Worm (Caenorhabditis elegans) whole organism, L1 larva: ENCODE data around the gene tag-65.
A peak's percentile ranks its signal among the peaks of the same experiment; 100 is the strongest.

Experiments
- C04F5.9 ChIP-seq: sonication (generic microtip); optimal IDR thresholded peaks from 2 replicates; lab custom pipeline; 2016; ENCODE audit warnings: missing genetic modification characterization, missing compliant biosample characterization
- F16B12.6 ChIP-seq: fragments of 150-350 bp; optimal IDR thresholded peaks from 2 replicates; lab custom pipeline; 2014; ENCODE audit warnings: missing biosample characterization, missing genetic modification characterization
- alr-1 ChIP-seq: fragments of 200-800 bp; sonication (Bioruptor generic); optimal IDR thresholded peaks from 2 replicates; lab custom pipeline; 2018; ENCODE audit warnings: borderline replicate concordance, mild to moderate bottlenecking, missing genetic modification characterization, missing compliant biosample characterization
- ama-1 ChIP-seq: fragments of 150-350 bp; optimal IDR thresholded peaks from 2 replicates; lab custom pipeline; 2014
- ceh-63 ChIP-seq: fragments of 200-800 bp; sonication (Bioruptor generic); optimal IDR thresholded peaks from 2 replicates; lab custom pipeline; 2018; ENCODE audit warnings: mild to moderate bottlenecking, missing genetic modification characterization, missing compliant biosample characterization
- ceh-8 ChIP-seq: fragments of 200-800 bp; sonication (Bioruptor generic); optimal IDR thresholded peaks from 2 replicates; lab custom pipeline; 2018; ENCODE audit warnings: mild to moderate bottlenecking, missing genetic modification characterization, moderate library complexity, missing compliant biosample characterization
- ceh-82 ChIP-seq, 3 experiments: fragments of 150-350 bp in 1 of 3; sonication (generic microtip) in 2 of 3; optimal IDR thresholded peaks; 2 replicates each; lab custom pipeline; 2014 to 2017; ENCODE audit warnings: missing biosample characterization in 3 of 3, missing genetic modification characterization in 3 of 3
- ces-1 ChIP-seq: fragments of 150-350 bp; optimal IDR thresholded peaks from 2 replicates; lab custom pipeline; 2014; ENCODE audit warnings: missing biosample characterization, missing genetic modification reagents, missing genetic modification characterization
- dpl-1 ChIP-seq, 3 experiments: fragments of 150-350 bp in 2 of 3; sonication (generic microtip) in 1 of 3; optimal IDR thresholded peaks; 2 replicates each; lab custom pipeline; 2014 to 2017; ENCODE audit warnings: missing biosample characterization in 3 of 3, missing genetic modification characterization in 3 of 3, missing genetic modification reagents in 3 of 3
- efl-1 ChIP-seq, 4 experiments: fragments of 150-350 bp; optimal IDR thresholded peaks in 3 of 4; peaks in 1 of 4; 1 replicate in 1 of 4; 2 replicates in 3 of 4; lab custom pipeline; 2014; ENCODE audit warnings: missing biosample characterization in 2 of 4, missing genetic modification characterization in 2 of 4, missing genetic modification reagents in 2 of 4
- efl-3 ChIP-seq: fragments of 200-800 bp; sonication (Bioruptor generic); optimal IDR thresholded peaks from 2 replicates; lab custom pipeline; 2018; ENCODE audit warnings: mild to moderate bottlenecking, missing genetic modification characterization, missing compliant biosample characterization
- egl-13 ChIP-seq: sonication (generic microtip); optimal IDR thresholded peaks from 2 replicates; lab custom pipeline; 2016; ENCODE audit warnings: missing genotype, missing genetic modification reagents, missing genetic modification characterization, missing compliant biosample characterization
- egl-27 ChIP-seq, 2 experiments: fragments of 150-350 bp in 1 of 2; sonication (generic microtip); optimal IDR thresholded peaks; 3 replicates each; lab custom pipeline; 2017 to 2018; ENCODE audit warnings: missing biosample characterization in 2 of 2, missing genetic modification characterization in 2 of 2, missing genetic modification reagents in 2 of 2
- elt-2 ChIP-seq: sonication (generic microtip); optimal IDR thresholded peaks from 2 replicates; lab custom pipeline; 2016; ENCODE audit warnings: missing genetic modification characterization, mild to moderate bottlenecking, inconsistent platforms, missing compliant biosample characterization, missing genetic modification reagents
- fkh-8 ChIP-seq: sonication (generic microtip); optimal IDR thresholded peaks from 2 replicates; lab custom pipeline; 2016; ENCODE audit warnings: mild to moderate bottlenecking, missing genetic modification characterization, missing compliant biosample characterization
- fos-1 ChIP-seq: fragments of 150-350 bp; optimal IDR thresholded peaks from 2 replicates; lab custom pipeline; 2014; ENCODE audit warnings: missing biosample characterization, missing genetic modification characterization
- hlh-17 ChIP-seq: fragments of 200-800 bp; sonication (Bioruptor generic); optimal IDR thresholded peaks from 2 replicates; lab custom pipeline; 2018; ENCODE audit warnings: missing genetic modification characterization, mild to moderate bottlenecking, missing compliant biosample characterization, moderate library complexity, borderline replicate concordance
- hlh-4 ChIP-seq: sonication (generic microtip); optimal IDR thresholded peaks from 2 replicates; lab custom pipeline; 2016; ENCODE audit warnings: mild to moderate bottlenecking, missing genetic modification characterization, missing compliant biosample characterization
- hpl-2 ChIP-seq: fragments of 150-350 bp; optimal IDR thresholded peaks from 2 replicates; lab custom pipeline; 2014; ENCODE audit warnings: missing biosample characterization, missing genetic modification reagents, missing genetic modification characterization
- irx-1 ChIP-seq: sonication (generic microtip); optimal IDR thresholded peaks from 2 replicates; lab custom pipeline; 2016; ENCODE audit warnings: missing genetic modification characterization, missing compliant biosample characterization
- jun-1 ChIP-seq: fragments of 150-350 bp; optimal IDR thresholded peaks from 2 replicates; lab custom pipeline; 2014; ENCODE audit warnings: missing biosample characterization, missing genetic modification reagents, missing genetic modification characterization
- lin-14 ChIP-seq: fragments of 200-800 bp; sonication (Bioruptor generic); optimal IDR thresholded peaks from 2 replicates; lab custom pipeline; 2018; ENCODE audit warnings: mild to moderate bottlenecking, missing genetic modification characterization, moderate library complexity, missing compliant biosample characterization
- lin-15B ChIP-seq: fragments of 150-350 bp; sonication (generic microtip); optimal IDR thresholded peaks from 3 replicates; lab custom pipeline; 2014; ENCODE audit warnings: missing biosample characterization, missing genetic modification characterization
- lin-35 ChIP-seq, 2 experiments: fragments of 150-350 bp; optimal IDR thresholded peaks; 2 replicates each; lab custom pipeline; 2014; ENCODE audit warnings: missing biosample characterization in 2 of 2, missing genetic modification characterization in 2 of 2, missing genetic modification reagents in 2 of 2
- lir-3 ChIP-seq: sonication (generic microtip); optimal IDR thresholded peaks from 2 replicates; lab custom pipeline; 2016; ENCODE audit warnings: mild to moderate bottlenecking, missing genetic modification characterization, moderate library complexity, missing compliant biosample characterization; ENCODE audit not compliant: poor library complexity
- lsy-2 ChIP-seq, 2 experiments: fragments of 150-350 bp; optimal IDR thresholded peaks; 2 replicates each; lab custom pipeline; 2014; ENCODE audit warnings: missing biosample characterization in 2 of 2, missing genetic modification characterization in 2 of 2
- mab-9 ChIP-seq: fragments of 200-800 bp; sonication (Bioruptor generic); IDR thresholded peaks from 2 replicates; pipeline ENCODE4 v1.3.6; 2022; ENCODE audit warnings: missing genetic modification reagents, missing genetic modification characterization, missing compliant biosample characterization
- mdl-1 ChIP-seq, 2 experiments: fragments of 150-350 bp; optimal IDR thresholded peaks; 2 replicates each; lab custom pipeline; 2014 to 2017; ENCODE audit warnings: missing biosample characterization in 2 of 2, missing genetic modification characterization in 2 of 2, inconsistent platforms in 1 of 2
- nhr-12 ChIP-seq: sonication (generic microtip); optimal IDR thresholded peaks from 2 replicates; lab custom pipeline; 2017; ENCODE audit warnings: missing biosample characterization, missing genetic modification characterization
- nhr-47 ChIP-seq: sonication (generic microtip); optimal IDR thresholded peaks from 2 replicates; lab custom pipeline; 2016; ENCODE audit warnings: mild to moderate bottlenecking, missing genetic modification characterization, moderate library complexity, missing compliant biosample characterization
- nhr-71 ChIP-seq: sonication (generic microtip); optimal IDR thresholded peaks from 2 replicates; lab custom pipeline; 2016; ENCODE audit warnings: mild to moderate bottlenecking, missing genetic modification characterization, moderate library complexity, missing compliant biosample characterization
- nhr-84 ChIP-seq: sonication (generic microtip); optimal IDR thresholded peaks from 2 replicates; lab custom pipeline; 2017; ENCODE audit warnings: missing biosample characterization, missing genetic modification characterization
- nhr-85 ChIP-seq: sonication (generic microtip); peaks from one replicate; lab custom pipeline; 2016; ENCODE audit warnings: missing genetic modification characterization, inconsistent platforms, missing compliant biosample characterization
- nhr-90 ChIP-seq: sonication (generic microtip); optimal IDR thresholded peaks from 2 replicates; lab custom pipeline; 2016; ENCODE audit warnings: mild to moderate bottlenecking, missing genetic modification characterization, missing compliant biosample characterization; ENCODE audit not compliant: poor library complexity
- pag-3 ChIP-seq: sonication (generic microtip); optimal IDR thresholded peaks from 2 replicates; lab custom pipeline; 2017; ENCODE audit warnings: missing genetic modification characterization, mild to moderate bottlenecking, missing compliant biosample characterization, antibody characterized with exemption, borderline replicate concordance; ENCODE audit not compliant: insufficient read depth
- pax-3 ChIP-seq: fragments of 200-800 bp; sonication (Bioruptor generic); optimal IDR thresholded peaks from 2 replicates; lab custom pipeline; 2018; ENCODE audit warnings: mild to moderate bottlenecking, missing genetic modification characterization, moderate library complexity, missing compliant biosample characterization
- rnt-1 ChIP-seq: sonication (generic microtip); optimal IDR thresholded peaks from 2 replicates; lab custom pipeline; 2016; ENCODE audit warnings: mild to moderate bottlenecking, missing genetic modification characterization, moderate library complexity, missing compliant biosample characterization
- skn-1 ChIP-seq: fragments of 150-350 bp; optimal IDR thresholded peaks from 2 replicates; lab custom pipeline; 2014; ENCODE audit warnings: missing biosample characterization, missing genetic modification characterization
- snpc-4 ChIP-seq: fragments of 150-350 bp; optimal IDR thresholded peaks from 2 replicates; lab custom pipeline; 2014; ENCODE audit warnings: missing biosample characterization, missing genetic modification characterization
- snu-23 ChIP-seq: sonication (generic microtip); optimal IDR thresholded peaks from 2 replicates; lab custom pipeline; 2016; ENCODE audit warnings: missing genetic modification characterization, missing compliant biosample characterization
- sup-37 ChIP-seq: fragments of 200-800 bp; sonication (Bioruptor generic); optimal IDR thresholded peaks from 2 replicates; lab custom pipeline; 2018; ENCODE audit warnings: mild to moderate bottlenecking, missing genetic modification characterization, missing compliant biosample characterization
- swsn-7 ChIP-seq: sonication (generic microtip); optimal IDR thresholded peaks from 2 replicates; lab custom pipeline; 2016; ENCODE audit warnings: missing genetic modification characterization, missing compliant biosample characterization
- tbx-2 ChIP-seq: sonication (generic microtip); optimal IDR thresholded peaks from 2 replicates; lab custom pipeline; 2016; ENCODE audit warnings: missing genetic modification characterization, missing compliant biosample characterization
- unc-62 ChIP-seq: fragments of 150-350 bp; optimal IDR thresholded peaks from 2 replicates; lab custom pipeline; 2014; ENCODE audit warnings: missing biosample characterization, missing genetic modification reagents, missing genetic modification characterization
- unc-98 ChIP-seq: fragments of 200-800 bp; sonication (Bioruptor generic); IDR thresholded peaks from 2 replicates; pipeline ENCODE4 v1.3.6; 2022; ENCODE audit warnings: missing genetic modification characterization, missing compliant biosample characterization
- vab-15 ChIP-seq: sonication (generic microtip); optimal IDR thresholded peaks from 2 replicates; lab custom pipeline; 2017; ENCODE audit warnings: missing genotype, mild to moderate bottlenecking, missing genetic modification characterization, missing compliant biosample characterization
- zag-1 ChIP-seq: fragments of 150-350 bp; optimal IDR thresholded peaks from 2 replicates; lab custom pipeline; 2014; ENCODE audit warnings: missing biosample characterization, missing genetic modification characterization
- ztf-4 ChIP-seq: fragments of 150-350 bp; optimal IDR thresholded peaks from 2 replicates; lab custom pipeline; 2014; ENCODE audit warnings: missing biosample characterization, missing genetic modification characterization

tag-65 gene

ce11 chrV:13665089-13665488, 13.3 kb downstream of the tag-65 start, which contains the start of gene rde-12:
Gene rde-12, plus strand, starts transcription at chrV:13665389.
- TF ChIP-seq unc-98 (no peak), vab-15 (tag; lab: Kevin White, UChicago) (no peak), ama-1 (lab: Kevin White, UChicago) (no peak), pag-3 (tag; lab: Kevin White, UChicago) (no peak)

- TF ChIP-seq nhr-71 (tag; lab: Kevin White, UChicago): peak; percentile 48
- peak; percentile 45 to 67 for TF ChIP-seq lin-35 (GFP tag; optimal IDR thresholded peaks at IDR 0.05; lab: Kevin White, UChicago)
- TF ChIP-seq lir-3: no peak
- TF ChIP-seq hlh-4 (tag; lab: Kevin White, UChicago): no peak
- no peak for TF ChIP-seq hlh-17 (GFP tag; lab: Kevin White, UChicago)
- TF ChIP-seq nhr-12 (tag; lab: Kevin White, UChicago): no peak
- TF ChIP-seq nhr-84 (tag; lab: Kevin White, UChicago): no peak
- TF ChIP-seq C04F5.9 (tag; lab: Kevin White, UChicago): no peak
- TF ChIP-seq ceh-63 (GFP tag; lab: Kevin White, UChicago): no peak
- no peak for TF ChIP-seq elt-2 (tag; lab: Kevin White, UChicago)
- no peak for TF ChIP-seq hpl-2
- no peak for TF ChIP-seq fos-1 (tag; lab: Kevin White, UChicago)
- TF ChIP-seq snpc-4: no peak
- peak; percentile 48 to 77 (median 69) for TF ChIP-seq dpl-1 (GFP tag; optimal IDR thresholded peaks at IDR 0.05; lab: Kevin White, UChicago)
- peak; percentile 10 for TF ChIP-seq jun-1 (tag; lab: Kevin White, UChicago)
- TF ChIP-seq nhr-90: peak; percentile 36
- TF ChIP-seq nhr-47: peak; percentile 43
- peak; percentile 18 for TF ChIP-seq lin-14 (GFP tag; lab: Kevin White, UChicago)
- TF ChIP-seq lin-15B (tag; lab: Kevin White, UChicago): peak; percentile 3
- no peak for TF ChIP-seq F16B12.6 (tag; lab: Kevin White, UChicago)
- TF ChIP-seq snu-23: peak; percentile 24
- peak; percentile 44 for TF ChIP-seq nhr-85
- TF ChIP-seq unc-62 (GFP tag; lab: Kevin White, UChicago): no peak
- TF ChIP-seq sup-37 (GFP tag; lab: Kevin White, UChicago): no peak
- peak; percentile 7 for TF ChIP-seq tbx-2 (tag; lab: Kevin White, UChicago)
- no peak for TF ChIP-seq zag-1
- TF ChIP-seq pax-3 (tag; lab: Kevin White, UChicago): peak; percentile 19
- no peak for TF ChIP-seq egl-27 (tag; optimal IDR thresholded peaks at IDR 0.05; lab: Kevin White, UChicago)
- no peak for TF ChIP-seq mab-9 (GFP tag; lab: Robert Waterston, UW)
- TF ChIP-seq swsn-7 (tag; lab: Kevin White, UChicago): peak; percentile 3
- TF ChIP-seq rnt-1: peak; percentile 26
- no peak for TF ChIP-seq skn-1 (tag; lab: Kevin White, UChicago)
- no peak for TF ChIP-seq ztf-4 (tag; lab: Kevin White, UChicago)
- TF ChIP-seq efl-3 (GFP tag; lab: Kevin White, UChicago): no peak
- TF ChIP-seq irx-1 (tag; lab: Kevin White, UChicago): no peak
- TF ChIP-seq lsy-2 (tag; optimal IDR thresholded peaks at IDR 0.05; lab: Kevin White, UChicago): peak in 1 of 2 experiments; percentile 25
- peak; percentile 34 for TF ChIP-seq fkh-8 (tag; lab: Kevin White, UChicago)
- TF ChIP-seq ama-1 (lab: Kevin White, UChicago): peak; percentile 45
- TF ChIP-seq mdl-1 (tag; optimal IDR thresholded peaks at IDR 0.05; lab: Kevin White, UChicago): peak in 1 of 2 experiments; percentile 33
- no peak for TF ChIP-seq alr-1 (tag; lab: Kevin White, UChicago)
- no peak for TF ChIP-seq egl-13
- no peak for TF ChIP-seq ces-1
- peak; percentile 54 to 65 for TF ChIP-seq efl-1 (optimal IDR thresholded peaks at IDR 0.05; lab: Kevin White, UChicago)
- TF ChIP-seq efl-1 (GFP tag; optimal IDR thresholded peaks at IDR 0.05 in 1 of 2; lab: Kevin White, UChicago): peak; percentile 61 to 96
- TF ChIP-seq ceh-82 (tag; optimal IDR thresholded peaks at IDR 0.05; lab: Kevin White, UChicago): no peak
- no peak for TF ChIP-seq ceh-8 (GFP tag; lab: Kevin White, UChicago)
Measured at ce11 chrV:13664340-13664916, 14.0 kb downstream of the tag-65 start.
